Worm (Caenorhabditis elegans): Measurements from ENCODE around the gene F59A7.11.

F59A7.11 gene

DNA sequence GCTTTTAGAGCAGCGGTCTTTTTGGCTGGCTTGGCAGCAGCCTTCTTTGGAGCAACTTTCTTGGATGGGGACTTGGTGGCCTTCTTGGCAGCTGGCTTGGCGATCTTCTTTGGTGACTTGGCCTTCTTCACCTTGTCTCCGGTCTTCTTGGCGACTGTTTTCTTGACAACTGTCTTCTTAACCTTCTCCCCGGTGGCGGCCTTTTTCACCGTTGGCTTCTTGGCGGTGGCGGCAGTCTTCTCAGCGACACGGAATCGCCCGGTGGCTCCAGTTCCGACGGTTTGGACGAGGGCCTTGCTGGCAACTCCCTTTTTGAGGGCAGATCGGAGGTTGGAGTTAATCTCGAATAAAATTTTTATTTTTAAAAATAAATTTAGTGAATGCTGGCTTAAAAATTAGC lies 16.9 kb upstream of the F59A7.11 start:
- peak; percentile 46; the same call in 1 of the 2 replicates for TF ChIP-seq zfh-2 (GFP tag; conservative IDR thresholded peaks at IDR 0.05)
- TF ChIP-seq tlf-1 (GFP tag; optimal IDR thresholded peaks at IDR 0.05), result no peak
- TF ChIP-seq nfyb-1 (GFP tag; IDR thresholded peaks at IDR 0.05), result no peak
- TF ChIP-seq madf-3 (GFP tag; IDR thresholded peaks at IDR 0.05), result 0 out of 2 replicates have a peak, but pooled peaks have one; percentile 51

DNA sequence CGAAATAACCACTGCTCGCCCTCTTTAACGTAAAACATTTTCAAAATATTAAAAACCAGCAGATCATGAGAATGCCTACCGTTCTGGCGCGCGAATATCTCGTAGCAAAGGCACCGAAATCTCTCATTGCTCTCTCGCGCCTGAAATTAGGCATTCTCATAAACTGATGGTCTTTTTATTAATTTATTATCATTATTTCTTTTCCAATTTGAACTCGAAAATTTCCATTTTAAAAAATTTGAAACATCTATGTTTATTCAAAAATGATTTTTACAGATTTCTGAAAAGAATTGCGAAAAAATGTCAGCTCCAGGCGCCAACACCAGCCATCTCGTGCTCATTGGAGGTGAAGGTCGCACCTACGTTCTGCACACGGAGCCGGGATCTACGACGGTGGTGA lies 16.2 kb upstream of the F59A7.11 start, which contains the start of gene F59A7.12:
TSS of gene F59A7.12 (plus strand) at position 301 of the 400 bp plus-strand sequence.
- no peak for TF ChIP-seq egl-18 (GFP tag; IDR thresholded peaks at IDR 0.05)
- TF ChIP-seq ama-1 (optimal IDR thresholded peaks at IDR 0.05), result no peak
- TF ChIP-seq ama-1 (GFP tag; optimal IDR thresholded peaks at IDR 0.05), result no peak
- TF ChIP-seq cebp-2 (GFP tag; IDR thresholded peaks at IDR 0.05), result no peak
- no peak for TF ChIP-seq F49E8.2 (tag; optimal IDR thresholded peaks at IDR 0.05; ENCODE audit: insufficient read depth)
- no peak for TF ChIP-seq mes-4 (tag; optimal IDR thresholded peaks at IDR 0.05)
- no peak for TF ChIP-seq bed-1 (GFP tag; IDR thresholded peaks at IDR 0.05)
- TF ChIP-seq ccch-3 (GFP tag; optimal IDR thresholded peaks at IDR 0.05), result no peak
- no peak for TF ChIP-seq snpc-3.4 (tag; optimal IDR thresholded peaks at IDR 0.05)
- no peak for TF ChIP-seq pbrm-1 (GFP tag; IDR thresholded peaks at IDR 0.05)
- no peak for TF ChIP-seq F10E7.11 (tag; optimal IDR thresholded peaks at IDR 0.05)
- TF ChIP-seq akir-1 (GFP tag; optimal IDR thresholded peaks at IDR 0.05), result no peak
- no peak for TF ChIP-seq let-607 (tag; optimal IDR thresholded peaks at IDR 0.05)
- TF ChIP-seq Y79H2A.3 (GFP tag; conservative IDR thresholded peaks at IDR 0.05), result no peak
- TF ChIP-seq atf-7 (tag; optimal IDR thresholded peaks at IDR 0.05), result no peak
- TF ChIP-seq lin-40 (tag; optimal IDR thresholded peaks at IDR 0.05), result no peak

DNA sequence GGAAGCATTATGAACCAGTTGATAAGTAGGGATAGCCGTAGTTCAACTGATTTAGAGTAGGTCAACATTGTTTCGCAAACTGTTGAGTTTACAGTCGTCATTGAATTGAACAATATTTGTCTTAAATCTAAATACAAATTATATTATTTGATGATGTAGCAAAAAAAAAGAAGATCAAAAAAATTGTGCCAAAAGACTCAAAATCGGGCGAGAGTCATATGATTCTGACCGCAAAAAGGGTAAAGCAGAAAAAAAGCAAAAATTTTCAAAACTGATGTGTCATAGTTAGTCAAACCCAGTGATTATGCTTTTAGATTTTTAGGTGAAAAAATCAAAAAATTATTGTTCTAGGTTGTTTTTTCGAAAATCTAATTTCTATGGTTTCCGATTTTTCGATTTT lies 14.1 kb upstream of the F59A7.11 start, which contains the start of gene srab-13:
TSS of gene srab-13 (minus strand) at position 101 of the 400 bp plus-strand sequence.
- TF ChIP-seq B0035.1 (tag; optimal IDR thresholded peaks at IDR 0.05) (no peak), snpc-1.3 (tag; optimal IDR thresholded peaks at IDR 0.05; ENCODE audit: insufficient read depth) (no peak), D2030.7 (GFP tag; IDR thresholded peaks at IDR 0.05) (no peak)

ce11 chrV:2022374-2022773 lies 8.7 kb upstream of the F59A7.11 start, which contains the start of gene F59A7.5:
Gene F59A7.5, plus strand, starts transcription at chrV:2022674.
- TF ChIP-seq dpff-1 (tag; optimal IDR thresholded peaks at IDR 0.05), result no peak
- TF ChIP-seq fkh-3 (tag; optimal IDR thresholded peaks at IDR 0.05), result no peak
- TF ChIP-seq zim-3 (tag; optimal IDR thresholded peaks at IDR 0.05), result no peak

- no peak for TF ChIP-seq sea-2 (GFP tag; IDR thresholded peaks at IDR 0.05)
- no peak for TF ChIP-seq ztf-25 (GFP tag; IDR thresholded peaks at IDR 0.05)
- no peak for TF ChIP-seq athp-1 (tag; optimal IDR thresholded peaks at IDR 0.05)
- no peak for TF ChIP-seq mes-4 (tag; optimal IDR thresholded peaks at IDR 0.05)
- TF ChIP-seq ceh-100 (GFP tag; IDR thresholded peaks at IDR 0.05), result no peak
- no peak for TF ChIP-seq mel-28 (tag; optimal IDR thresholded peaks at IDR 0.05; ENCODE audit: borderline replicate concordance)
- TF ChIP-seq nhr-90 (tag; optimal IDR thresholded peaks at IDR 0.05), result no peak
- no peak for TF ChIP-seq F10E7.11 (tag; optimal IDR thresholded peaks at IDR 0.05)
- no peak for TF ChIP-seq hlh-12 (tag; optimal IDR thresholded peaks at IDR 0.05)
These were observed 7.6 kb upstream of the F59A7.11 start for ce11 chrV:2021283-2021682.
